Worm (Caenorhabditis elegans): ENCODE measurements around the gene C56E6.7.

The C56E6.7 gene

DNA sequence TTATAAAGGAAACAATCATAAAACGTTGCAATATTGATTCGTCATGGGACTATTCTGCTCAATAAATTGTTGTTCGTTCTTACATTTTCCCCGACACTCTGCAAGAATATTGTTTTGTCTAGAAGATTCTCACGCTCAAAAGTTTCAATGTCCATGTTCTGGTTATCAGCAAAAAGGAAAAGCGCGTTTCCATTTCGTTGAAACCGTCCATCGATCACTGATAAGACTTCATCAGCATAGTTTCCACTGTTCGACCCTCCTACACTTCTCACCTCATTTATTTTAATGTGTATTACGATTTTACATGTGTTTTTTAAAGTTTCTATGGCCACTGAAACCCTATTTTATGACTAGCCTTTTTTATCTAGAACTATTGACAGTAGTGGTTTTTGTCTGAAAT, 3.7 kb downstream of the C56E6.7 start:
- peak; percentile 45 for TF ChIP-seq pqm-1 (tag; optimal IDR thresholded peaks at IDR 0.05)
- TF ChIP-seq blmp-1 (tag; optimal IDR thresholded peaks at IDR 0.05): peak; percentile 40
- no peak for TF ChIP-seq elt-3 (tag; optimal IDR thresholded peaks at IDR 0.05)
- no peak for TF ChIP-seq ets-5 (GFP tag; IDR thresholded peaks at IDR 0.05)
- TF ChIP-seq elt-2 (tag; optimal IDR thresholded peaks at IDR 0.05): peak; percentile 57
- TF ChIP-seq fkh-4 (tag; optimal IDR thresholded peaks at IDR 0.05; ENCODE audit: borderline replicate concordance): no peak
- TF ChIP-seq efl-1 (optimal IDR thresholded peaks at IDR 0.05): no peak
- peak in 1 of 2 experiments; percentile 87 for TF ChIP-seq efl-1 (GFP tag; optimal IDR thresholded peaks at IDR 0.05 in 1 of 2)

ce11 chrII:6521316-6521715, 4.9 kb downstream of the C56E6.7 start, which contains the start of gene toe-2:
Gene toe-2, minus strand, starts transcription at chrII:6521385.
- TF ChIP-seq zag-1 (tag; optimal IDR thresholded peaks at IDR 0.05) (no peak), nhr-76 (tag; optimal IDR thresholded peaks at IDR 0.05) (no peak), hlh-17 (GFP tag; optimal IDR thresholded peaks at IDR 0.05; ENCODE audit: borderline replicate concordance) (no peak), egl-27 (tag; optimal IDR thresholded peaks at IDR 0.05) (no peak), hpl-2 (GFP tag; optimal IDR thresholded peaks at IDR 0.05) (no peak), nhr-19 (GFP tag; conservative IDR thresholded peaks at IDR 0.05) (no peak), ces-1 (GFP tag; optimal IDR thresholded peaks at IDR 0.05) (no peak), nhr-85 (tag) (no peak), blmp-1 (tag; optimal IDR thresholded peaks at IDR 0.05) (no peak), elt-2 (tag; optimal IDR thresholded peaks at IDR 0.05) (no peak), skn-1 (tag; optimal IDR thresholded peaks at IDR 0.05) (no peak)

- TF ChIP-seq efl-1 (optimal IDR thresholded peaks at IDR 0.05) (no peak), efl-1 (GFP tag; optimal IDR thresholded peaks at IDR 0.05 in 1 of 2) (peak in 1 of 2 experiments; percentile 64), lin-35 (GFP tag; optimal IDR thresholded peaks at IDR 0.05) (no peak), lin-14 (GFP tag; optimal IDR thresholded peaks at IDR 0.05) (peak; percentile 62), nhr-28 (tag; optimal IDR thresholded peaks at IDR 0.05) (no peak), nhr-84 (tag; optimal IDR thresholded peaks at IDR 0.05) (no peak), lin-13 (GFP tag; optimal IDR thresholded peaks at IDR 0.05) (no peak), hlh-4 (tag; optimal IDR thresholded peaks at IDR 0.05) (no peak), nhr-20 (tag; optimal IDR thresholded peaks at IDR 0.05) (peak; percentile 13), nhr-71 (tag; optimal IDR thresholded peaks at IDR 0.05) (no peak), nhr-85 (tag) (peak; percentile 82), vab-15 (tag; optimal IDR thresholded peaks at IDR 0.05) (no peak), ces-1 (GFP tag; optimal IDR thresholded peaks at IDR 0.05) (no peak), blmp-1 (tag; optimal IDR thresholded peaks at IDR 0.05) (peak; percentile 47), F16B12.6 (tag; optimal IDR thresholded peaks at IDR 0.05) (no peak), lin-39 (tag; optimal IDR thresholded peaks at IDR 0.05) (no peak), egl-27 (tag; optimal IDR thresholded peaks at IDR 0.05) (no peak), elt-3 (tag; optimal IDR thresholded peaks at IDR 0.05) (peak in 3 of 6 experiments; percentile 4 to 60 (median 11)), lir-3 (tag; optimal IDR thresholded peaks at IDR 0.05; ENCODE audit: poor library complexity) (no peak)
These were observed 6.4 kb downstream of the C56E6.7 start for ce11 chrII:6522622-6523254.

- TF ChIP-seq fkh-4 (tag; optimal IDR thresholded peaks at IDR 0.05; ENCODE audit: borderline replicate concordance) (no peak), nhr-11 (tag; optimal IDR thresholded peaks at IDR 0.05) (no peak), unc-86 (tag; optimal IDR thresholded peaks at IDR 0.05) (no peak), C04F5.9 (tag; optimal IDR thresholded peaks at IDR 0.05) (no peak), nhr-47 (tag; optimal IDR thresholded peaks at IDR 0.05) (no peak), vab-15 (tag; optimal IDR thresholded peaks at IDR 0.05) (no peak), irx-1 (tag; optimal IDR thresholded peaks at IDR 0.05) (no peak), ceh-82 (tag; optimal IDR thresholded peaks at IDR 0.05) (no peak), isw-1 (GFP tag; IDR thresholded peaks at IDR 0.05) (no peak), tlp-1 (tag; optimal IDR thresholded peaks at IDR 0.05) (no peak), zip-4 (GFP tag; optimal IDR thresholded peaks at IDR 0.05) (no peak), swsn-7 (tag; optimal IDR thresholded peaks at IDR 0.05) (no peak), nhr-77 (tag; optimal IDR thresholded peaks at IDR 0.05) (no peak)
These were observed 7.6 kb downstream of the C56E6.7 start for ce11 chrII:6523940-6524339.
